Worm (Caenorhabditis elegans): ENCODE data around the gene cal-2.
A peak's percentile ranks its signal among the peaks of the same experiment; 100 is the strongest.

cal-2 gene

DNA sequence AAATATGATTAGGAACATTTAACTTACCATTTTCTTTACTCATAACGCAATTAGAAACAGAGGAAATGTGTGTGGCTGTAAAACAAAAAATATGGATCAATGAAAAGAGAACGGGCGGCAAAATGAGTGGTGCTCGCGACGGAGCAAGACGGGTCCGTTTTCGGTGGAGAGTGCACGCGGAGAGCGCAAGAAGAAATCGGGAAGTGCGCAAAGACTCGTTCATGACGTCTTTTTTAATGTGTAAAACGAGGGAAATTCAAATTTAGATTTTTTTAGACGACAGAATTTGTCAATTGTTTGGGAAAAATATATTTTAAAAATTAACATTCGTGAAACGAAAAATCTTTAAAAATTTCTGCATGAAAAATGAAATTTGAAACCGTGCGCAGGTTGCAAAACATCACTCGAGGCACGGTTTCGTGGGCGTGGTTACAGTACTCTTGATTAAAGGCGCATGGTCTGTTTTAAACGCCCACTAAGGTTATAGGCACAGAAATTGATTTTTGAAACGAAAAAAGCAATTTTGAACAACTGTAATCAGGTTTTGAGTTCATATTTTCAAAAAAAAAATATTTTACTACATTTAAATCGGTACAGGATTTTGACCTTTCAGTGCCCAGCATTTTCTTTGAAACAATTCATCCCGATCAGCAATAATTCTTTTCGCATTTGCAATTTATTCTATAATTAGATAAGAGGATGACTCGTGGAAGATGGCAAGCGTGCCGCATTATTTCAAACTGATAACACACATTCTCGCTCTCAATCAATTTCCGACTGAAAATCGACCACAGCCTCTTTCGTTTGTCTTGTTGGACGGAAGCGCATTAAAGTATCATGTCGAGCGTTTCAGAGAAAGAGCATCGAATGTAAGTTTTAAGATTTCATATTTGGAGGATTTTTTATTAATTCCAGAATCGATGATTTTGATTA is 9.0 kb downstream of the cal-2 start, which contains the start of the genes szy-20 and C18E9.5 (continued):
- no peak for TF ChIP-seq ztf-26 (tag; optimal IDR thresholded peaks at IDR 0.05)
- peak; percentile 23 for TF ChIP-seq repo-1 (tag; optimal IDR thresholded peaks at IDR 0.05)
- no peak for TF ChIP-seq snpc-4 (GFP tag; optimal IDR thresholded peaks at IDR 0.05)
- peak in 1 of 4 experiments; percentile 35 for TF ChIP-seq snpc-4 (tag; optimal IDR thresholded peaks at IDR 0.05)
- peak; percentile 69; the same call in 1 of the 2 replicates for TF ChIP-seq zfh-2 (GFP tag; conservative IDR thresholded peaks at IDR 0.05)
- no peak for TF ChIP-seq F57A8.1 (GFP tag; optimal IDR thresholded peaks at IDR 0.05)
- no peak for TF ChIP-seq rec-8 (tag; optimal IDR thresholded peaks at IDR 0.05)
- TF ChIP-seq pha-4 (tag; optimal IDR thresholded peaks at IDR 0.05), result no peak
- peak; percentile 93 for TF ChIP-seq ztf-18 (tag; optimal IDR thresholded peaks at IDR 0.05)
- TF ChIP-seq unc-62 (GFP tag; optimal IDR thresholded peaks at IDR 0.05), result no peak
- TF ChIP-seq bed-2 (GFP tag; IDR thresholded peaks at IDR 0.05), result no peak
- TF ChIP-seq chd-7 (tag; optimal IDR thresholded peaks at IDR 0.05), result no peak
- peak; percentile 58 for TF ChIP-seq ceh-91 (GFP tag; IDR thresholded peaks at IDR 0.05)
- TF ChIP-seq nfya-1 (tag; optimal IDR thresholded peaks at IDR 0.05; ENCODE audit: borderline replicate concordance, insufficient read depth), result no peak
- TF ChIP-seq dox-1 (GFP tag; IDR thresholded peaks at IDR 0.05), result peak; percentile 71
- TF ChIP-seq T07F8.4 (tag; optimal IDR thresholded peaks at IDR 0.05), result no peak
- TF ChIP-seq nhr-27 (tag; optimal IDR thresholded peaks at IDR 0.05), result no peak
- TF ChIP-seq lin-26 (GFP tag; IDR thresholded peaks at IDR 0.05), result no peak
- TF ChIP-seq F52B5.7 (tag; optimal IDR thresholded peaks at IDR 0.05), result no peak
- TF ChIP-seq ztf-25 (GFP tag; IDR thresholded peaks at IDR 0.05), result no peak
- no peak for TF ChIP-seq atf-7 (tag; optimal IDR thresholded peaks at IDR 0.05)
- TF ChIP-seq F33H1.4 (GFP tag; IDR thresholded peaks at IDR 0.05), result peak; percentile 66
- TF ChIP-seq ztf-22 (GFP tag; optimal IDR thresholded peaks at IDR 0.05), result no peak
- peak; percentile 79 for TF ChIP-seq F49E8.2 (tag; optimal IDR thresholded peaks at IDR 0.05; ENCODE audit: insufficient read depth)
- TF ChIP-seq gei-17 (GFP tag; optimal IDR thresholded peaks at IDR 0.05), result no peak
- peak; percentile 43; the same call in 1 of the 2 replicates for TF ChIP-seq hmg-20 (GFP tag; IDR thresholded peaks at IDR 0.05)
- TF ChIP-seq nhr-80 (tag; optimal IDR thresholded peaks at IDR 0.05), result peak; percentile 72
- TF ChIP-seq B0035.1 (tag; optimal IDR thresholded peaks at IDR 0.05), result no peak
- TF ChIP-seq lir-1 (GFP tag; conservative IDR thresholded peaks at IDR 0.05), result no peak; the same call in 1 of the 2 replicates
- no peak for TF ChIP-seq zim-3 (tag; optimal IDR thresholded peaks at IDR 0.05)
- peak; percentile 67 for TF ChIP-seq attf-5 (GFP tag; optimal IDR thresholded peaks at IDR 0.05)
- TF ChIP-seq snpc-1.3 (tag; optimal IDR thresholded peaks at IDR 0.05; ENCODE audit: insufficient read depth), result peak; percentile 61
- peak; percentile 94 for TF ChIP-seq madf-6 (GFP tag; IDR thresholded peaks at IDR 0.05)
- no peak for TF ChIP-seq Y67H2A.10 (GFP tag; conservative IDR thresholded peaks at IDR 0.05)
- peak; percentile 82 for TF ChIP-seq dpl-1 (GFP tag; optimal IDR thresholded peaks at IDR 0.05)
- no peak for TF ChIP-seq B0019.2 (GFP tag; conservative IDR thresholded peaks at IDR 0.05)
- TF ChIP-seq B0261.1 (tag; optimal IDR thresholded peaks at IDR 0.05), result no peak
- TF ChIP-seq hlh-12 (tag; optimal IDR thresholded peaks at IDR 0.05), result no peak
- no peak for TF ChIP-seq nfya-2 (GFP tag; IDR thresholded peaks at IDR 0.05)
- TF ChIP-seq D2030.7 (GFP tag; IDR thresholded peaks at IDR 0.05), result peak; percentile 73
- TF ChIP-seq F37B4.10 (GFP tag; IDR thresholded peaks at IDR 0.05), result no peak
- TF ChIP-seq nhr-179 (tag; optimal IDR thresholded peaks at IDR 0.05), result no peak
- peak; percentile 46 for TF ChIP-seq him-1 (tag; optimal IDR thresholded peaks at IDR 0.05)
- TF ChIP-seq mel-28 (tag; optimal IDR thresholded peaks at IDR 0.05; ENCODE audit: borderline replicate concordance), result no peak
- TF ChIP-seq mcd-1 (GFP tag; IDR thresholded peaks at IDR 0.05), result peak; percentile 81
- TF ChIP-seq madf-3 (GFP tag; IDR thresholded peaks at IDR 0.05), result 0 out of 2 replicates have a peak, but pooled peaks have one; percentile 56

All from whole organism, young adult.